Worm (Caenorhabditis elegans): ENCODE data around the gene cdd-2.
A peak's percentile ranks its signal among the peaks of the same experiment; 100 is the strongest.

Gene cdd-2

DNA sequence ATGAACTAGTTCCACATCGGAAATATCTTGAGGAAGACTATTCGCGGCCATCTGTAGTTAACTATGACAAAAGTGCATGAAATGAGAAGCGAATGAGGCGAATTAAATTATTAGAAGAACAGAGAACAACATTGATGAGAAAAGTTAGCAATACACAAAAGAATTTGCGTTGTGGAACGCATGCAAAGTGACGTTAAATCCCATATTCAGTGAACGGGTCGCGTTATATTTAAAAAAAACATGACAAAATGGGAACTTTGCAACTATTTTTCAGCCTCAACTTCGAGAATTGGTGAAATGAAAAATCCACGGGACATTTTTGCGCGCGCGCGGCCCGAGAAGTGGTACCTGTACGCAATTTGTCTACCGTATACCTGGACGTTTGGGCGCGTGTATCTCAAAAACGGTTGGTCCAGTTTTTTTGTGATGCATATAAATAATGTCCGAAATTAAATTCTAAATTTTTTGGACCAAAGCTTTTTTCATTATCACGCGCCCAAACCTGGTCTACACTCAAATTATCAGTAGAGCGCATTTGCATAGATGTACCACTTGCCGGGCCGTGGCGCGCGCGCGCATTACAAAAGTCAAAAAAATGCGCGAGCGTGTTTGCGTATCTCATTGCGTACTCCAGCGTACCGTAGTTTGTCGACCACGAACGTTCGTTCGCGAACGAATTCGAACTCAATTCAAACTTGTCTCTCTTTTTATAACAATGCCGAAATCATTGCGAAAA, at the start of gene cdd-2, which contains the start of gene oef-1:
Gene cdd-2 (minus strand): TSS at position 51 of the 736 bp plus-strand sequence.
Gene oef-1 (plus strand): TSS at position 575 of the 736 bp plus-strand sequence.
- TF ChIP-seq T22C8.4 (GFP tag; IDR thresholded peaks at IDR 0.05) (no peak), klf-2 (GFP tag; conservative IDR thresholded peaks at IDR 0.05) (no peak), ztf-23 (GFP tag; IDR thresholded peaks at IDR 0.05) (no peak), cog-1 (tag; optimal IDR thresholded peaks at IDR 0.05) (no peak), ztf-29 (GFP tag; IDR thresholded peaks at IDR 0.05) (no peak), tab-1 (GFP tag; IDR thresholded peaks at IDR 0.05) (no peak), med-1 (GFP tag; optimal IDR thresholded peaks at IDR 0.05; ENCODE audit: insufficient read depth) (no peak), flt-1 (GFP tag; IDR thresholded peaks at IDR 0.05) (no peak), ref-1 (GFP tag; conservative IDR thresholded peaks at IDR 0.05) (no peak)

ce11 chrIV:7588631-7589030, 40.9 kb upstream of the cdd-2 start, which contains the start of gene cla-1:
cla-1 (plus strand) TSS chrIV:7588931.
- TF ChIP-seq ztf-29 (GFP tag; IDR thresholded peaks at IDR 0.05) (no peak), T22C8.4 (GFP tag; IDR thresholded peaks at IDR 0.05) (no peak), klf-2 (GFP tag; conservative IDR thresholded peaks at IDR 0.05) (no peak), ref-1 (GFP tag; conservative IDR thresholded peaks at IDR 0.05) (no peak), med-1 (GFP tag; optimal IDR thresholded peaks at IDR 0.05; ENCODE audit: insufficient read depth) (no peak), flt-1 (GFP tag; IDR thresholded peaks at IDR 0.05) (no peak), cog-1 (tag; optimal IDR thresholded peaks at IDR 0.05) (no peak), tab-1 (GFP tag; IDR thresholded peaks at IDR 0.05) (no peak), ztf-23 (GFP tag; IDR thresholded peaks at IDR 0.05) (no peak)

DNA sequence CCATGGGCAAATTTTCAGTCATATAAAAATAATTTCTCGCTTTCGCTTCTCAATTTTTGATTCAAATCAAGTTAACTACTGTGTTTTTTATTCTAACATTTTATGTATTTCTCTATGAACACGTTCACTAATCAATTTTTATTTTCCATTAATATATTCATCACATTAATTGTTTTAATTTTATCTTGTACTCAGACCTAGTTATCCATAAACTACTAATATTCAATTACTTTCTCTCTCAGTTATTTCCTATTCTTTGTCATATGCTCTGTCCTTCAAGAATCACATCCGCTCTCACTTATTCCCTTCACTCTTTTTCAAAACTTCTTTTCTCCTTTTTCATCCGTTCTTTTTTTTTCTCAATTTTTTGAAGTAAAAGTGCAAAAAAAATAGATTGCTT, 39.3 kb upstream of the cdd-2 start:
- no peak for TF ChIP-seq ztf-23 (GFP tag; IDR thresholded peaks at IDR 0.05)
- TF ChIP-seq ztf-29 (GFP tag; IDR thresholded peaks at IDR 0.05) = no peak
- no peak for TF ChIP-seq klf-2 (GFP tag; conservative IDR thresholded peaks at IDR 0.05)
- TF ChIP-seq med-1 (GFP tag; optimal IDR thresholded peaks at IDR 0.05; ENCODE audit: insufficient read depth) = no peak
- no peak for TF ChIP-seq ref-1 (GFP tag; conservative IDR thresholded peaks at IDR 0.05)

ce11 chrIV:7585273-7585882, 37.7 kb upstream of the cdd-2 start:
- no peak for TF ChIP-seq ref-1 (GFP tag; conservative IDR thresholded peaks at IDR 0.05)

DNA sequence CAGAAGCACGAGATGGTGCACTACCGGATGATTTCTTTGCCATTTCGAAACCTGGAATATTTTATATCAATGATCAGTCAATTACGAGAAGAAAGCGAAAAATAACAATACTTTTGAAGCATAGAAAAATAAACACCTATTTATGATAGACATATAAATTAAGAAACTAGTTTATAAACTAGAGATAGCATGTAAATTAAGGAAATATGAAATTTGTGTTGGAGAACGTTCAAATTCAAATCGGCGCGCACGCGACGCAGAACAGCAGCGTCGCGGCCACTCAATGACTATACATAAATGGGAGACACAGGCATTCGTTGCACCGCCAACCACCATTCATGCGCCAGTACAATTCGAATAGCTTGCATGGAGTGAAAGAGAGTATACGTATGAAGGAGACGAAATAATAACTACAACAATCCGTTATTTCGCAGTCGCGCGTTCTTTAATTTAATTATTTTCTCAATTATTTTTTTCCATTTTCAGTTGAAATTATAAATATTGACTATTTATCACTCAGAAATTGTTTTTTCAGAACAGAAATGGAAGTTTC, 32.4 kb upstream of the cdd-2 start, which contains the start of the genes cec-5 and nol-10:
Gene cec-5 (minus strand): TSS at position 51 of the 553 bp plus-strand sequence.
Gene nol-10 (plus strand): TSS at position 536 of the 553 bp plus-strand sequence.
- TF ChIP-seq ref-1 (GFP tag; conservative IDR thresholded peaks at IDR 0.05) = no peak
- TF ChIP-seq flt-1 (GFP tag; IDR thresholded peaks at IDR 0.05) = peak; percentile 45; the same call in 1 of the 2 replicates
- TF ChIP-seq T22C8.4 (GFP tag; IDR thresholded peaks at IDR 0.05) = no peak
- TF ChIP-seq ztf-23 (GFP tag; IDR thresholded peaks at IDR 0.05) = no peak
- TF ChIP-seq ztf-29 (GFP tag; IDR thresholded peaks at IDR 0.05) = no peak
- TF ChIP-seq cog-1 (tag; optimal IDR thresholded peaks at IDR 0.05) = peak; percentile 70
- no peak for TF ChIP-seq tab-1 (GFP tag; IDR thresholded peaks at IDR 0.05)

DNA sequence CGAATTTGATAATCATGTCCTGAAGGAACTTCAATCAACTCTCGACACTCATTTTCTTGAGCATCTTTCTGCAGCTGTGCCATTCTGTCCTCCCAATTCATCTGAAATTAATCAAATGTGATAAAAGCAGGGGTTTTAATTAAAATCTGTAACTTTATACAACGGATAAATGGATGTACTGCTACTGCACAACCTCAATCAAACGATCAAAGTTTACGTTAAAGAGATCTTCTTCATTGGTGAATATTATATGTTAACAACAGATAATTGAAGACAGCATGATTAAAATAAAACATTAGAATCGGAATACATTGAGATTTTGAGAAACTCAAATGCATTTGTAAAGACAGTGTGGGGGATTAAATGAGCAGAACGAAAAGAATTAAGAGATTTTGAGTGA, 30.6 kb upstream of the cdd-2 start, which contains the start of gene F32E10.5:
Gene F32E10.5 (minus strand): TSS at position 101 of the 400 bp plus-strand sequence.
- TF ChIP-seq flt-1 (GFP tag; IDR thresholded peaks at IDR 0.05) (no peak), klf-2 (GFP tag; conservative IDR thresholded peaks at IDR 0.05) (no peak), cog-1 (tag; optimal IDR thresholded peaks at IDR 0.05) (no peak), tab-1 (GFP tag; IDR thresholded peaks at IDR 0.05) (no peak), ztf-29 (GFP tag; IDR thresholded peaks at IDR 0.05) (no peak), T22C8.4 (GFP tag; IDR thresholded peaks at IDR 0.05) (no peak), ztf-23 (GFP tag; IDR thresholded peaks at IDR 0.05) (no peak), ref-1 (GFP tag; conservative IDR thresholded peaks at IDR 0.05) (no peak), med-1 (GFP tag; optimal IDR thresholded peaks at IDR 0.05; ENCODE audit: insufficient read depth) (no peak)

DNA sequence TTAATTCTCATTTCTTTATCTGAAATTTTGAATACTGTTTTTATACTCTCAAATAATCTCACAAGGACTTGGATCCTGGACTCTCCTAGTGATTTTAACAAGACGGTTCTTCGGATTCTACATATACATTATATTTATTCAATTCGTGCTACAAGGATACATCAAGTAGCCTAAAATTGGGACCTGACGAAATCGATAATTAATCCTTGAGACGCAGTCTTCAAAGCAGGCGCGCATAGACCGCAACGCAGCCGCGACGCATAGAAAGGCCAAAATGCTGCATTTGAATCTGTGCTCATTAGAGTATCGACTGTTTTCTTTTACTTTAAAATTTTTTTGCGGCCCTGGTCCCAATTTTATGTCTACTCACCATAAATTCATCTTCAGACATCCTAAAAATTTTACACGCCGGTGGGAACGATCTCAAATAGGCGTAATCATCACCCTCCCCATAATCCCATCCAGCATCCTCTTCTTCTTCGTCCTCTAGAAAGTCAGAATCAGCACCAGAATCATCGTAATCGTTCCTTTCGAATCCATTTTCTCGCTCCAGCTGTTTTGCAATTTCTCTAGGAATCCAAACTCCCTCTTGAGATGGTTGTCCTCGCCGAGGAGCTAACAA, 27.6 kb upstream of the cdd-2 start, which contains the start of gene cec-4:
Gene cec-4 (plus strand): TSS at position 572 of the 622 bp plus-strand sequence.
- TF ChIP-seq T22C8.4 (GFP tag; IDR thresholded peaks at IDR 0.05) (0 out of 2 replicates have a peak, but pooled peaks have one; percentile 8), klf-2 (GFP tag; conservative IDR thresholded peaks at IDR 0.05) (no peak), ztf-23 (GFP tag; IDR thresholded peaks at IDR 0.05) (no peak)

DNA sequence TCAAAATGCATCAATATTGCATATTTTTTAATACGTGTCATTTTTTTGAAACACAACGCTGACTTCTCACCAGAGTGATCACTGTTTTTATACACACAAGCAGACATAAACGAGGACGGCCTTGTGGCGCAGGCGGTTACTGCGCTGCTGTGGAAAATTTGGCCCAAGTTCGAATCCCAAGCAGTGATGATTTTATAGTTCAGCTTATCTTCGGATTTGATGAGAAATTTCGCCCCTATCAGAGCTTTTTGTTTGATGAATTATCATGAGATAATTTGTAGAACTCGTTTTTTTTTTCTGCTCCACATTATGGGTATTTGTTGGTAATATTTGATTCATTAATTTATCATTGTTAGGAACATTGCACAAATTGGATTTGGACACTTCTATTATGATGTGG, 26.3 kb upstream of the cdd-2 start:
- TF ChIP-seq cog-1 (tag; optimal IDR thresholded peaks at IDR 0.05) (peak; percentile 89), ref-1 (GFP tag; conservative IDR thresholded peaks at IDR 0.05) (peak; percentile 92), klf-2 (GFP tag; conservative IDR thresholded peaks at IDR 0.05) (peak; percentile 94), T22C8.4 (GFP tag; IDR thresholded peaks at IDR 0.05) (peak; percentile 94), med-1 (GFP tag; optimal IDR thresholded peaks at IDR 0.05; ENCODE audit: insufficient read depth) (peak; percentile 89), tab-1 (GFP tag; IDR thresholded peaks at IDR 0.05) (peak; percentile 97), ztf-29 (GFP tag; IDR thresholded peaks at IDR 0.05) (peak; percentile 97), ztf-23 (GFP tag; IDR thresholded peaks at IDR 0.05) (peak; percentile 96), flt-1 (GFP tag; IDR thresholded peaks at IDR 0.05) (peak; percentile 97)

DNA sequence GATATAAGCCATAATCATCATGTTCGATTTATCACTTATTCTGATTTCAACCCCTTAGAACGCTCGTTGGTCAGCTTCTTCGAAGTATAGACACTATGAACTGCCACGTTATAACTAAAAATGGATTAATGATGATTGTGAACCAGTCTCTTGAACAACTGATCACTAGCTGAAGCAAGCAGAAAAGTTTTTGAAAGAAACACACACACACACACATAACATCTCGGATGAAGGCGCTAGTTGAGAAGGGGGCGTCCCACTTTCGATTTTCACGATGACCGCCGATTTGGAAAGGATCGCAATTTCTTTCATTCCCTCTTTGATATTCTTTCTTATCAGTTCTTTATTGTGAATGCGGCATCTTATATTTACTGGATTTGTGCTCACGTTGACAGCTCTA, 20.9 kb upstream of the cdd-2 start, which contains the start of gene clec-180:
Gene clec-180 (plus strand): TSS at position 301 of the 400 bp plus-strand sequence.
- TF ChIP-seq T22C8.4 (GFP tag; IDR thresholded peaks at IDR 0.05) = no peak
- TF ChIP-seq ztf-29 (GFP tag; IDR thresholded peaks at IDR 0.05) = no peak
- no peak for TF ChIP-seq tab-1 (GFP tag; IDR thresholded peaks at IDR 0.05)
- TF ChIP-seq flt-1 (GFP tag; IDR thresholded peaks at IDR 0.05) = no peak
- TF ChIP-seq med-1 (GFP tag; optimal IDR thresholded peaks at IDR 0.05; ENCODE audit: insufficient read depth) = no peak
- TF ChIP-seq ref-1 (GFP tag; conservative IDR thresholded peaks at IDR 0.05) = no peak
- TF ChIP-seq cog-1 (tag; optimal IDR thresholded peaks at IDR 0.05) = no peak
- no peak for TF ChIP-seq ztf-23 (GFP tag; IDR thresholded peaks at IDR 0.05)
- TF ChIP-seq klf-2 (GFP tag; conservative IDR thresholded peaks at IDR 0.05) = no peak

Data from whole organism, midembryonic.